Fruit fly (Drosophila melanogaster) whole organism, wandering third instar larva: ENCODE data around the gene CG10098.

Source experiments
- Dif ChIP-seq: fragments of 200-275, 200-300 bp; sonication (Bioruptor generic); optimal IDR thresholded peaks from 2 replicates; lab custom pipeline; 2018; ENCODE audit warnings: missing biosample characterization, missing genetic modification characterization; ENCODE audit not compliant: partially characterized antibody
- Myc ChIP-seq: fragments of >200 bp; optimal IDR thresholded peaks from 2 replicates; lab custom pipeline; 2017
- OdsH ChIP-seq: fragments of 200-800 bp; sonication (Bioruptor generic); optimal IDR thresholded peaks from 2 replicates; lab custom pipeline; 2016; ENCODE audit warnings: missing biosample characterization, mild to moderate bottlenecking, missing genetic modification characterization
- psq ChIP-seq: fragments of 200-800 bp; sonication (Bioruptor generic); optimal IDR thresholded peaks from 3 replicates; lab custom pipeline; 2017; ENCODE audit warnings: missing biosample characterization, mild to moderate bottlenecking, missing genetic modification characterization, moderate library complexity
- sv ChIP-seq: fragments of 200-800 bp; sonication (Bioruptor generic); optimal IDR thresholded peaks from 3 replicates; lab custom pipeline; 2016; ENCODE audit warnings: missing biosample characterization, missing genetic modification characterization
- tai ChIP-seq: sonication (Bioruptor generic); optimal IDR thresholded peaks from 2 replicates; lab custom pipeline; 2016; ENCODE audit warnings: missing biosample characterization, missing genetic modification characterization

dm6 chr3R:7135881-7136280 is 11.5 kb downstream of the CG10098 start, which contains the start of gene Fer1:
- TF ChIP-seq Myc (lab: Kevin White, UChicago) (no peak), psq (no peak), tai (GFP tag; lab: Kevin White, UChicago) (no peak), OdsH (no peak), sv (GFP tag; lab: Kevin White, UChicago) (no peak), Dif (GFP tag; lab: Kevin White, UChicago) (no peak)
